Fruit fly (Drosophila melanogaster) S2 (cell line): ENCODE results near the gene CG42728.

Source experiments
- CG8478 ChIP-seq: fragments of >200 bp; optimal IDR thresholded peaks from 2 replicates; lab custom pipeline; 2018
- CTCF ChIP-seq, 2 experiments: fragments of >200 bp; optimal IDR thresholded peaks; 2 replicates each; lab custom pipeline; 2018

CG42728 gene

DNA sequence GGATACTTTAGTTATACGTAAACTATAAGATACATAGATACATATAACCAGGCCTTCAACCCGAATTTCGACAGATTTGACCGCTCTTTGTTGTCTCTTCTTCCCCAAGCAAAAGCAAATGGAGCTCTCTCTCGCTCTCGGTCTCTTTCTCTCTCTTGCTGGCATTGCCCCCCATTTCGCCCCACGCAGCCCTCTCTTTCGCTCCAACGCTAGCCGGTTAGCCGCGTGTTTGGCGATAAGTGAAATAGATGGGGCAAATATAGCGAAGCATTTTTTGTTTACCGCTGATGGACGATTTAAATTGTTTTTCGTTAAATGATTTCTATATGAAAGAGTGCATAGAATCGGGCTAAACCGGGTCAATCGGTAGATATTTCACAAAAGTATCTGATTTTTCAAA, 13.6 kb downstream of the CG42728 start:
- TF ChIP-seq CTCF (optimal IDR thresholded peaks at IDR 0.05; lab: Kevin White, UChicago) (no peak), CG8478 (lab: Kevin White, UChicago) (no peak)

DNA sequence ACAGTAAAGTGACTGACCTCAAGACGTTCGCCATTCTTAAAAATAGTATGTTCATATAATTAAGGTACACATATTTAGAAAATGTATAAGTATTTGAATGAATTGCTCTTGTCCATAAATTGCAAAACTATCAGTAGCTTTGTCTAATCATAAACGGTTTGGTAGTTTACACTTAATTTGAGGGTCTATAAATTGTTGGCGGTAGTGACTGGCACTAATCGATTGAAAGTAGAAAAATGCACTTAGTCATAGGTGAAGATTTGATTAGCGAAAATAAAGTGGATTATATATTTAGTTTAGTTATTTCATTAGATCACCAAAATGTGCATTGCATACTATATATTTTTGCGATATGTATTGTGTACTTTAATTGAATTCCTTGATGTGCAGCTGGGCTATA, 14.3 kb downstream of the CG42728 start:
- no peak for TF ChIP-seq CTCF (optimal IDR thresholded peaks at IDR 0.05; lab: Kevin White, UChicago)
- no peak for TF ChIP-seq CG8478 (lab: Kevin White, UChicago)

DNA sequence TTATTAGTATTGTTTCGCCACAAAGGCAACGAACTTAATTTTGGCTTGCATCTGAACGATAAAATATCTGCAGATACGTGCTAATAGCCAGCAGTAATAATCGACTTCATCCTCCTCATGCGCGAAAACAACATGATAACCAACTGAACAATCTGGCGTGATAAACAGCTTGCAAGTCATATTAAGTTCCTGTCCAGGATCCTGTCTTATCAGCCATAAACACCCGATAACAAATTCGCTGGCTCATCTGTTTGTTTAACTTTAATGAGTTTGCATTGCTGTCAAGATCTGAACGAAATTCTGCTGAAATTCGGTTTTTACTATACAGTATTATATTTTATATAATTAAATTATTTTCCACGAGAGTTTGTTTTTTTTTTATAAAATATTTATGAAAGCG, 14.7 kb downstream of the CG42728 start:
- TF ChIP-seq CTCF (optimal IDR thresholded peaks at IDR 0.05; lab: Kevin White, UChicago), result no peak
- TF ChIP-seq CG8478 (lab: Kevin White, UChicago), result no peak

DNA sequence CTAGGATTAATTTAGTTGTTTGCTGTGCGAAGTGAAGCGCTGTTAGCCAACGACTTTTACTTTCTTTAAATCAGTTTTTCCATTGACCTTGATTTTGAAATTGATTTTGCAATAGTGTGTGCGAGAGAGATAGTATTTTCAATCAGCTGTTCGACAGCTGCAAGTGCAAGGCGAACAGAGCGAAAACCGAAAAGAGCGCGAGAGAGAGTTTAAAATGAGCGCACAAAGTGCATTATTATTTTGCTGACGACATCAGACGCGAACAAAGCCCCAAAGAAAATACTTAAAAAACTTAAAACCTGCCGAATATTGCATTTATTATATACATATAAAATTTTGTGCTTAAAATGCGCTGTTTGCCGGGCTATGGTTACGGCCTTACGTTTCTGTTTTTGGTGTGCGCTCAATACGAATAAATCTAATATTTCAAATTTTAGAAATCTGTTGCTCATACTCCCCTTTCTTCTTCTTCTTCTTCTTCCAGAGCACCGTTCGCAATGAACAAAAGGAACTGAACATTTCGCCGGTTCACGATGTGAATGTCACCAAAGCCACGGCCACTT, 16.2 kb downstream of the CG42728 start:
- TF ChIP-seq CTCF (optimal IDR thresholded peaks at IDR 0.05; lab: Kevin White, UChicago) (no peak), CG8478 (lab: Kevin White, UChicago) (no peak)

DNA sequence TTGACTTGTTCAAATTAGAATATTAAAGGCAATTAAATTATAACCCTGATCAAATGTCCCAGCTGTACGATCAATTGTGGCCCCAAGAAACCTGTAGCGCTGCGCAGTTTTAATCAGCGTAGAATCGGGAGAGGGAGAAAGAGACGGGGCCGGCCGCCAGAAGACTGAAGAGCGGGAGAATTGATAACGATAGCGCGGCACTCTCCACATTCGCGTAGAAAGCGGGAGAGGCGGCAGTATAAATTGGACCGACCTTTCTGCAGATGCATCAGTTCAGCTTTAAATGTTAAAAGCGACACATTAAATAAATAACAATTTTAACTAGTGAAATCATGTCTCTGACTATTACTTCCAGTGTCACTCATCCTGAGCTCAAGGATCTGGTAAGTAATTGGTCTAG, 17.2 kb downstream of the CG42728 start, which contains the start of gene MsrA:
MsrA (plus strand) TSS at position 266 of the 400 bp plus-strand sequence.
- TF ChIP-seq CG8478 (lab: Kevin White, UChicago), result no peak
- TF ChIP-seq CTCF (optimal IDR thresholded peaks at IDR 0.05; lab: Kevin White, UChicago), result no peak

DNA sequence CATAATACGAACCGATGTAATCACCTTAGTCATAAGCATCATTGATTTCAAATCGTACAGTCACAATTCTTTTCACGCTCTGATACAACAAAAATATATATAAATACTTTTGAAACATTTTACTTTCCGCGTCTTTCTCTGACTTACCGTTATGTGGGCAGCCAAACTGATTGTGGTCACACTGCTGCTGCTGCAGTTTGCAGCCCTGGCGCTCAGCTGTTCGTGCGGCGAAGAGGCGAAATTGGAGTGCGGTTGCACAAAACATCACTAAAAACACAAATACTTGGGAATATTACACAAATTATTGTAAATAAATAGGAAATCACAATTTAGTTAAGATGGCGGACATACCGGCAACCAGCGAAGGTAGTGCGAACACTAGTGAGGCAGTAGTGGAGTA, 18.6 kb downstream of the CG42728 start, which contains the start of the genes gdl and gdl-ORF39:
gdl (plus strand) TSS at position 48 of the 400 bp plus-strand sequence.
gdl-ORF39 (plus strand) TSS at position 48 of the 400 bp plus-strand sequence.
- TF ChIP-seq CG8478 (lab: Kevin White, UChicago), result no peak
- TF ChIP-seq CTCF (optimal IDR thresholded peaks at IDR 0.05; lab: Kevin White, UChicago), result no peak

DNA sequence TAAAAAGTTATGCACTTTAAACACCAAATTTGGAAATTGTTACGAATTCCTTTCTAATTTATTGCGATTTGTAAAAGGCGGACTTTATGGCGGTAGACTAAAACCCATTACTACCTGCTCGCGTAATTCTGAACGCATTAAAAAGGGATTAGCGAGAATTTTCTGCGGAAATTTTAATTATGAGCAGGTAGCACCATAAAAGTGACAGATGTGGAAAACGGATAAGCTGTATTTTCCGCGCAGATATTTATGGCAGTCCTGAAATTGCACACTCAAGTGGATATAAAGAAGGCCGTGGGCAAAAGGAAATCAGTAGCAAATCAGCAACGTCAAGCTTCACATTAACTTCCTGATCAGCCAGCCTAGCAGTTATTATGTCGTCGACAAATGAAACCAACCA, 19.2 kb downstream of the CG42728 start, which contains the start of gene Z600:
Z600 (plus strand) TSS at position 312 of the 400 bp plus-strand sequence.
- TF ChIP-seq CG8478 (lab: Kevin White, UChicago) (no peak), CTCF (optimal IDR thresholded peaks at IDR 0.05; lab: Kevin White, UChicago) (no peak)

DNA sequence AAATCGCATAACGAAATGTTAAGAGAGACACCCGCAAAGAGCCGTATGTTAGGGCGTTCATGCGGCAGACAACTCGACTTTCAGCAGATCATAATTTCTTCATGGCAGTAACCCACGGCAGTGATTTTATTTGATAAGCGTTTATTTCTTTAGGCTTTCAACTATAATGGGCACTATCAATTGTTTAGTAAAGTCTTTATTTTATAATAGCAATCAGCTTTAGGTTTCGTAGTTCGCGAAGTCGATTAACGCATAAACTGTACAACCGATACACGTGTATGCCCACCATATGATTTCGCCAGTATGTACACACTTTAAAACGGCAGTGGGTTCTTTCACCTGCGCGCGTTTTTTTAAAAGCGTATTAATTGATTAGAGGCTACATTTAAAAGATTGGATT, 19.8 kb downstream of the CG42728 start, which contains the start of gene CG7841:
CG7841 (minus strand) TSS at position 20 of the 400 bp plus-strand sequence.
- TF ChIP-seq CG8478 (lab: Kevin White, UChicago), result no peak

DNA sequence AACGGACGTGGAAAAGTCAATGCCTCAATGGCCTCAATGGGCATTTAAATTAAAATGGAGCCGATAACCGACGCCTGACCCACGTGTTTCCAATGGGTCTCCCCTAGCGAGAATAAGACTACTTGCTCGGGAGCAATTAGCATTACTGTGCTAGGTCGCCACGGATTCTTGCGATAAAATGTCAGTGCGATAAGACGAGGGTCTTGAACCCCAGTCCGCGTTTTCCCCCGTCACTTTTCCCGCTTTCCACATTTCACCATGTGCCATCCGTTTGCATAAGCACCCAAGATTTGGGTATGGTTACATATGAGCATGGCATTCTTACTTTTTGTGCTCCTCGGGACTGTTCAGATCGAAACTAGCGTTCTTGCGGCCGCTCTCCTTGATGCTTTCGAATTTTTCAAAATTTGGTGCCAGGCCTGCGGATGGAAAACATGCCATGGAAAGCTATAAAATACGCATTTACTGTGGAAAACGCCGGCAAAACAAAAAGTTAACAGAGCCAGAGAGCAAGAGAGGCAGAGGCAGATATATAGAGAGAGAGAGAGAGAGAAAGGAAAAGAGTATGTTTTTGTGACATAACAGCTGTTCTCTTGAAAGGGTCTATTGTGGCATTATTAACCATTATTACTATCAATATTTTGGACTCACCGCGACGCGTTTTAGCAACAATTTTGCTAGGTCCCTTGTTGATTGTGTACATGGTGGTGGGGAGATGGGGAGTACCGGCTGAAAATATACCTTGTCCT, 20.7 kb downstream of the CG42728 start:
- no peak for TF ChIP-seq CTCF (optimal IDR thresholded peaks at IDR 0.05; lab: Kevin White, UChicago)
- TF ChIP-seq CG8478 (lab: Kevin White, UChicago), result no peak

DNA sequence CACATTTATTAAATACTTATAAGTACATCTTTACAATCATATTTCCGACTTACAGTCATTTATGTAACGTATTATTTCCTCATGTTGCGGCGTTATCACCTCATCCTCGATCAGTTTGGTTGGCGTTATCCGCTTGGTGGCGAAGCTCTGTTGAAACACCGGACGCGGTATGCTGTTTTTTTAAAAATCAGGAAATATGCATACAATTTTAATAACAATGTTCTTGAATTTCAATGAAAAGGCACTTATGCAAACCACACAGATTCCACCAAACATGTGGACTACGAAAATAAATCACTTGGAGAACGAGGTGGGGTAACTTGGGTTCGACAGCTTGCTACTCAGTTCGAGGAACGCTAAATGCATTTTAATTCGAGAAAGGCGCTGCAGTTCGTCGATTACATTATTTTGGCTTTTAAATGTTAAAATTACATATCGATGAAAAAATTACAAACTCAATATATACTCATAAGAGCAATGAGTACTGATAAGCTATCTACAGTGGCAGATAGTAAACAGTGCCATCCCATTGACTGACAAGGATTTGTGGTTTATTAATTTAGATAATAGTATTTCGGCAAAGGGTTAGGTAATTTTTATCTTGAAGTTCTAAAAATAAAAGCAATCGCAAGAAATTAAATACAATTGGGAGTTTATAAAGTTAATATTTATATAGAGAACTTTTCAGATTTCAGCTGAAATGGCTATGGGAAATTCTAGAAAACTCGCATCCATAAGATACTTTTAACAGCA, 21.6 kb downstream of the CG42728 start:
- TF ChIP-seq CG8478 (lab: Kevin White, UChicago) (no peak), CTCF (optimal IDR thresholded peaks at IDR 0.05; lab: Kevin White, UChicago) (no peak)

DNA sequence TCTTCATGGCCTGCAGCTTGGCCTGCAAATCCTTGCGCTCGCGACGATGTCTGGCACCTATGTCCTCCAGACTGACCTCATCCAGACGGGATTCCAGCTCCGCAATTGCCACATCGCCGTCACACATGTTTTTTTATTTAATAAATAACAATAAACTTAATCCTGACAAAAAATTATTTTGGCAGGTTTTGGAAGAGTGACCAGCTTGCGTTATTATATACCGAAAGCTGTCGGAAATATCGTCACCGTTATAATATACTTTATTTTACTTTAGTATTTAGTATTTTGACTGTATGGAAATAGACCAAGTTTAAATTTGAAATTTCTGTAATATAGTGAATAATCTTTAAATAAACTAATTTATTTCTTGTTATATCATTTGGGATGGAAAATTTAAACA, 23.3 kb downstream of the CG42728 start, which contains the start of gene CG7857:
CG7857 (minus strand) TSS at position 208 of the 400 bp plus-strand sequence.
- no peak for TF ChIP-seq CG8478 (lab: Kevin White, UChicago)
- no peak for TF ChIP-seq CTCF (optimal IDR thresholded peaks at IDR 0.05; lab: Kevin White, UChicago)

DNA sequence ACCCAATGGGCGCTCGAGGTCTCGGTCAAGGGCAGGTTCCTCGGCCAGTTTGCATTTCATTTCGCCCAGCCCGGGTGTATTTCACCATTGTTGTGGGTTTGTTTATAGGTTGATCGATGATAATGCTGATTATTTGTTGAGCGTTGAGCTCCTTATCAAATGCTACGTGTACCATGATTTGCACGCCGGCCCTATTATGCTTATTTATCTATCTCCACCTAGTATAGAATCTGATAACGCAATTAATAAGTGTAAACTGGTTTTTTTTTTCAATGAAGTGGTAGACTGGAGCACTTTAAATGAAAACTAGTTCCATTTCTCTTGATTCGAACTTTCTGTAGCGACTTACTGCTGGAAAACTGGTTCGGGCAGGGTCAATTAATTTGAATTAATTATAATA, 25.7 kb downstream of the CG42728 start:
- TF ChIP-seq CG8478 (lab: Kevin White, UChicago) (no peak), CTCF (optimal IDR thresholded peaks at IDR 0.05; lab: Kevin White, UChicago) (no peak)

DNA sequence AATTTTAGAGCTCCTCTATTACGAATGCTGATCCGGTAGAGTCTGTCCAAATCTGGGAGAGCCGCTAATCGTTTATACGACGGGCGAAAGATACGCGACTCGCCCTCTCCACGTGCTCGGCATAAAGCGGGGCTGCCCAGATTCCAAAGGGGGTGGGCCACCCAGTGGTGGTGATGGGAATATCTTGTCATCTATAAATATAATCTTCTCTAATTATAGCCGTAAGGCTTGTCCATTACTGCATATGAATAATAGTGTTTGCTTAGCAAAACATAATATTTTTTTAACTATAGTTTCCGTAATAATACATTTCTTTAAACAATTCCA, 26.4 kb downstream of the CG42728 start:
- TF ChIP-seq CG8478 (lab: Kevin White, UChicago) (no peak), CTCF (optimal IDR thresholded peaks at IDR 0.05; lab: Kevin White, UChicago) (no peak)

DNA sequence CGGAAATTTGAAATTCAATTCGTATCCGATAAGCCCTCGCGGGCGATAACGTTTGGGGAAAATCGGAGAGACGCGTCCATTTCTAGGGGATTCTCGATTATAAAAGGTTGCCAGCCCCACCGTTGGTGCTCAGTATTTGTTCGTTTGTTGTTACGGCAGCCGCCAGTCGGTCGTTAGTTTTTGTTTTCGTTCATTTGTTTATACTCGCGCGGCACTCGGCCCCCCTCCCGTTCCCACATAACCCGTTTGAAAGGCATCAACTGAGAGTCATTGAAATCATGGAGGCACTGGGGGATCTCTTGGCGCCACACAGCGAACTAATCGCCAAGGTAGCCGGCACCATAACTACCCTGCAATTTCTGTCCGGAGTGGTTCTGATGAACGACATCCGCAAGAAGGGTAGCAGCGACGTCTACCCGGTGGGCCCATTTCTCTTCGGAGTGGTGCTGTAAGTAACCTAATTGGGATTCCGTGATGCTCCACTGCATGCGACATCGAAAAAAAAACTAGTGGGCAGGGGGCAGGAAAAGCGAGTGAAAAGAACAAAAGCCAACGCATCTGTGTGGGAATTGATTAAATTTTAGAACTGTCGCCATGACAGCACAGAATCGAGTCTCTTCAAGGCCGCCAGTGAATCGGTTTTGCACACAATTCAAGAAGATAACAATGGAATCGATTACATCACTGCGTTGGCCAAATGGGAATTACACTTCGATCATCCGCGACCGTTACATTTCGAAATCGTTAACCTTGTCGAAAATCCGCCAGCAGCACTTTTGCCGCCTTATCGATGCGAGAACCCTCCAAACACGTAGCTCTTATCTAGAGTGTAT, 27.0 kb downstream of the CG42728 start, which contains the start of gene CG7272:
CG7272 (plus strand) TSS at position 126 of the 833 bp plus-strand sequence.
- TF ChIP-seq CG8478 (lab: Kevin White, UChicago), result no peak
- no peak for TF ChIP-seq CTCF (optimal IDR thresholded peaks at IDR 0.05; lab: Kevin White, UChicago)
